Comparison of ENCODE assay signal across 5 worm cellular contexts in genomic region chrIII:6344737-6345136, ce11.
A peak's percentile ranks its signal among the peaks of the same experiment; 100 is the strongest.
TF ChIP-seq lines count a peak whose summit lies in the region.

No protein-coding gene starts in this region.

TF ChIP-seq in whole organism, L1 larva, 84 proteins besides CTCF, POLR2A, EP300 and RAD21 (continues in another document):
- TF ChIP-seq irx-1 (tag; optimal IDR thresholded peaks at IDR 0.05; lab: Kevin White, UChicago) = peak; percentile 84
- peak; percentile 81 for TF ChIP-seq fkh-8 (tag; optimal IDR thresholded peaks at IDR 0.05; lab: Kevin White, UChicago)
- TF ChIP-seq grh-1 (GFP tag; IDR thresholded peaks at IDR 0.05; lab: Robert Waterston, UW) = peak; percentile 55; the same call in 1 of the 2 replicates
- peak; percentile 69 for TF ChIP-seq unc-130 (tag; optimal IDR thresholded peaks at IDR 0.05; lab: Kevin White, UChicago)
- no peak for TF ChIP-seq hlh-4 (tag; optimal IDR thresholded peaks at IDR 0.05; lab: Kevin White, UChicago)
- peak in 1 of 2 experiments; percentile 21 for TF ChIP-seq egl-27 (tag; optimal IDR thresholded peaks at IDR 0.05; lab: Kevin White, UChicago)
- peak; percentile 83 for TF ChIP-seq nhr-77 (tag; optimal IDR thresholded peaks at IDR 0.05; lab: Kevin White, UChicago)
- no peak for TF ChIP-seq unc-62 (GFP tag; optimal IDR thresholded peaks at IDR 0.05; lab: Kevin White, UChicago)
- TF ChIP-seq nhr-11 (tag; optimal IDR thresholded peaks at IDR 0.05; lab: Kevin White, UChicago) = no peak
- TF ChIP-seq egl-13 (tag; optimal IDR thresholded peaks at IDR 0.05; lab: Kevin White, UChicago) = no peak
- TF ChIP-seq mep-1 (tag; optimal IDR thresholded peaks at IDR 0.05; lab: Kevin White, UChicago) = peak; percentile 89
- TF ChIP-seq nhr-28 (tag; optimal IDR thresholded peaks at IDR 0.05; lab: Kevin White, UChicago) = no peak
- peak; percentile 85 to 86 for TF ChIP-seq efl-1 (optimal IDR thresholded peaks at IDR 0.05; lab: Kevin White, UChicago)
- TF ChIP-seq efl-1 (GFP tag; optimal IDR thresholded peaks at IDR 0.05 in 1 of 2; lab: Kevin White, UChicago) = peak; percentile 75 to 97
- peak; percentile 95 for TF ChIP-seq snu-23 (GFP tag; optimal IDR thresholded peaks at IDR 0.05; lab: Kevin White, UChicago)
- TF ChIP-seq nhr-84 (tag; optimal IDR thresholded peaks at IDR 0.05; lab: Kevin White, UChicago) = no peak
- peak; percentile 54 for TF ChIP-seq mab-9 (GFP tag; IDR thresholded peaks at IDR 0.05; lab: Robert Waterston, UW)
- TF ChIP-seq fkh-10 (GFP tag; optimal IDR thresholded peaks at IDR 0.05; lab: Kevin White, UChicago) = peak; percentile 12

TF ChIP-seq in whole organism, L3 larva, 47 proteins besides CTCF, POLR2A, EP300 and RAD21 (continues in another document):
- TF ChIP-seq sea-2 (GFP tag; optimal IDR thresholded peaks at IDR 0.05; lab: Kevin White, UChicago) (no peak), elt-3 (tag; optimal IDR thresholded peaks at IDR 0.05; lab: Kevin White, UChicago) (no peak), fkh-2 (tag; optimal IDR thresholded peaks at IDR 0.05; lab: Kevin White, UChicago) (no peak), nhr-77 (tag; optimal IDR thresholded peaks at IDR 0.05; lab: Kevin White, UChicago) (no peak), nhr-43 (tag; optimal IDR thresholded peaks at IDR 0.05; lab: Kevin White, UChicago; ENCODE audit: poor library complexity, severe bottlenecking) (peak; percentile 36), nhr-23 (tag; optimal IDR thresholded peaks at IDR 0.05; lab: Kevin White, UChicago) (peak; percentile 79), elt-1 (tag; optimal IDR thresholded peaks at IDR 0.05; lab: Kevin White, UChicago) (no peak), nfya-1 (tag; optimal IDR thresholded peaks at IDR 0.05; lab: Kevin White, UChicago; ENCODE audit: insufficient read depth) (peak; percentile 92), mdl-1 (tag; optimal IDR thresholded peaks at IDR 0.05; lab: Kevin White, UChicago) (no peak), ceh-82 (tag; optimal IDR thresholded peaks at IDR 0.05; lab: Kevin White, UChicago) (peak; percentile 54), ztf-4 (tag; optimal IDR thresholded peaks at IDR 0.05; lab: Kevin White, UChicago) (no peak), jun-1 (tag; optimal IDR thresholded peaks at IDR 0.05; lab: Kevin White, UChicago) (peak; percentile 72), daf-12 (tag; optimal IDR thresholded peaks at IDR 0.05; lab: Kevin White, UChicago) (no peak), egl-5 (tag; optimal IDR thresholded peaks at IDR 0.05; lab: Kevin White, UChicago) (no peak), ZK546.5 (tag; optimal IDR thresholded peaks at IDR 0.05; lab: Kevin White, UChicago) (no peak), ceh-9 (tag; optimal IDR thresholded peaks at IDR 0.05; lab: Kevin White, UChicago) (no peak), hmg-11 (tag; optimal IDR thresholded peaks at IDR 0.05; lab: Kevin White, UChicago) (peak; percentile 92), fos-1 (tag; optimal IDR thresholded peaks at IDR 0.05; lab: Kevin White, UChicago) (no peak), mml-1 (tag; optimal IDR thresholded peaks at IDR 0.05; lab: Kevin White, UChicago) (no peak)

TF ChIP-seq in whole organism, early embryonic, 17 proteins besides CTCF, POLR2A, EP300 and RAD21:
- TF ChIP-seq F13C5.2 (tag; optimal IDR thresholded peaks at IDR 0.05; lab: Kevin White, UChicago) = peak; percentile 86
- TF ChIP-seq tra-4 (tag; optimal IDR thresholded peaks at IDR 0.05; lab: Kevin White, UChicago) = no peak
- no peak for TF ChIP-seq pes-1 (GFP tag; IDR thresholded peaks at IDR 0.05; lab: Robert Waterston, UW)
- TF ChIP-seq B0310.2 (tag; optimal IDR thresholded peaks at IDR 0.05; lab: Kevin White, UChicago) = no peak
TF ChIP-seq in whole organism, early embryonic: peak in this region for 1.

TF ChIP-seq in whole organism, midembryonic, 9 proteins besides CTCF, POLR2A, EP300 and RAD21:
- TF ChIP-seq tab-1 (GFP tag; IDR thresholded peaks at IDR 0.05; lab: Robert Waterston, UW) (no peak), med-1 (GFP tag; optimal IDR thresholded peaks at IDR 0.05; lab: Kevin White, UChicago; ENCODE audit: insufficient read depth) (peak; percentile 29), klf-2 (GFP tag; conservative IDR thresholded peaks at IDR 0.05; lab: Robert Waterston, UW) (no peak), ref-1 (GFP tag; conservative IDR thresholded peaks at IDR 0.05; lab: Robert Waterston, UW) (no peak), T22C8.4 (GFP tag; IDR thresholded peaks at IDR 0.05; lab: Robert Waterston, UW) (no peak; the same call in 1 of the 2 replicates), flt-1 (GFP tag; IDR thresholded peaks at IDR 0.05; lab: Robert Waterston, UW) (peak; percentile 75; the same call in 1 of the 2 replicates), cog-1 (tag; optimal IDR thresholded peaks at IDR 0.05; lab: Kevin White, UChicago) (peak; percentile 73), ztf-29 (GFP tag; IDR thresholded peaks at IDR 0.05; lab: Robert Waterston, UW) (no peak), ztf-23 (GFP tag; IDR thresholded peaks at IDR 0.05; lab: Robert Waterston, UW) (0 out of 2 replicates have a peak, but pooled peaks have one; percentile 40)

TF ChIP-seq in whole organism, young adult, 124 proteins besides CTCF, POLR2A, EP300 and RAD21 (continues in another document):
- TF ChIP-seq nfyb-1 (GFP tag; IDR thresholded peaks at IDR 0.05; lab: Robert Waterston, UW) (0 out of 2 replicates have a peak, but pooled peaks have one; percentile 38), dpff-1 (tag; optimal IDR thresholded peaks at IDR 0.05; lab: Kevin White, UChicago) (no peak), rec-8 (tag; optimal IDR thresholded peaks at IDR 0.05; lab: Kevin White, UChicago) (no peak), C17E4.6 (GFP tag; IDR thresholded peaks at IDR 0.05; lab: Robert Waterston, UW) (0 out of 2 replicates have a peak, but pooled peaks have one; percentile 8), fkh-3 (tag; optimal IDR thresholded peaks at IDR 0.05; lab: Kevin White, UChicago) (no peak), madf-10 (tag; optimal IDR thresholded peaks at IDR 0.05; lab: Kevin White, UChicago) (peak; percentile 37), let-526 (GFP tag; IDR thresholded peaks at IDR 0.05; lab: Robert Waterston, UW) (peak; percentile 61; the same call in 1 of the 2 replicates), C06A6.2 (GFP tag; conservative IDR thresholded peaks at IDR 0.05; lab: Robert Waterston, UW) (no peak), mxl-1 (tag; optimal IDR thresholded peaks at IDR 0.05; lab: Kevin White, UChicago) (no peak), hrde-1 (tag; optimal IDR thresholded peaks at IDR 0.05; lab: Kevin White, UChicago; ENCODE audit: borderline replicate concordance) (peak; percentile 48), dpl-1 (GFP tag; optimal IDR thresholded peaks at IDR 0.05; lab: Kevin White, UChicago) (peak; percentile 17), snpc-3.4 (tag; optimal IDR thresholded peaks at IDR 0.05; lab: Kevin White, UChicago) (no peak), ceh-58 (GFP tag; IDR thresholded peaks at IDR 0.05; lab: Robert Waterston, UW) (no peak), lin-26 (GFP tag; IDR thresholded peaks at IDR 0.05; lab: Robert Waterston, UW) (no peak), madf-6 (GFP tag; IDR thresholded peaks at IDR 0.05; lab: Robert Waterston, UW) (peak; percentile 83), ets-4 (GFP tag; optimal IDR thresholded peaks at IDR 0.05; lab: Kevin White, UChicago) (no peak), rcor-1 (GFP tag; IDR thresholded peaks at IDR 0.05; lab: Robert Waterston, UW) (peak; percentile 73), ztf-25 (GFP tag; IDR thresholded peaks at IDR 0.05; lab: Robert Waterston, UW) (no peak), gei-17 (GFP tag; optimal IDR thresholded peaks at IDR 0.05; lab: Kevin White, UChicago) (no peak), bed-2 (GFP tag; IDR thresholded peaks at IDR 0.05; lab: Robert Waterston, UW) (no peak), egrh-3 (GFP tag; IDR thresholded peaks at IDR 0.05; lab: Robert Waterston, UW) (no peak), efl-1 (GFP tag; optimal IDR thresholded peaks at IDR 0.05; lab: Kevin White, UChicago) (peak; percentile 54), tbx-9 (tag; optimal IDR thresholded peaks at IDR 0.05; lab: Kevin White, UChicago; ENCODE audit: borderline replicate concordance) (no peak), F37B4.10 (GFP tag; IDR thresholded peaks at IDR 0.05; lab: Robert Waterston, UW) (no peak), B0336.3 (GFP tag; IDR thresholded peaks at IDR 0.05; lab: Robert Waterston, UW) (peak; percentile 71; the same call in 1 of the 2 replicates), F55B11.4 (tag; optimal IDR thresholded peaks at IDR 0.05; lab: Kevin White, UChicago; ENCODE audit: borderline replicate concordance, insufficient read depth) (no peak), Y95B8A.8 (GFP tag; IDR thresholded peaks at IDR 0.05; lab: Robert Waterston, UW) (no peak), F39B2.1 (GFP tag; IDR thresholded peaks at IDR 0.05; lab: Robert Waterston, UW) (no peak), tbp1 (GFP tag; optimal IDR thresholded peaks at IDR 0.05; lab: Kevin White, UChicago) (peak; percentile 57), hsf-1 (GFP tag; IDR thresholded peaks at IDR 0.05; lab: Robert Waterston, UW) (peak; percentile 47; the same call in 1 of the 2 replicates), unc-130 (GFP tag; optimal IDR thresholded peaks at IDR 0.05; lab: Kevin White, UChicago) (no peak), K12H6.12 (tag; optimal IDR thresholded peaks at IDR 0.05; lab: Kevin White, UChicago) (peak; percentile 80), somi-1 (GFP tag; optimal IDR thresholded peaks at IDR 0.05; lab: Kevin White, UChicago) (no peak), ekl-4 (GFP tag; IDR thresholded peaks at IDR 0.05; lab: Robert Waterston, UW) (peak; percentile 80), xnd-1 (tag; optimal IDR thresholded peaks at IDR 0.05; lab: Kevin White, UChicago) (peak; percentile 27), tlf-1 (GFP tag; optimal IDR thresholded peaks at IDR 0.05; lab: Kevin White, UChicago) (peak; percentile 54), sdz-38 (tag; optimal IDR thresholded peaks at IDR 0.05; lab: Kevin White, UChicago) (no peak), sea-2 (GFP tag; IDR thresholded peaks at IDR 0.05; lab: Robert Waterston, UW) (no peak), pbrm-1 (GFP tag; IDR thresholded peaks at IDR 0.05; lab: Robert Waterston, UW) (peak; percentile 83), rpc-1 (optimal IDR thresholded peaks at IDR 0.05; lab: Kevin White, UChicago) (no peak), rpc-1 (tag; optimal IDR thresholded peaks at IDR 0.05; lab: Kevin White, UChicago) (no peak), atf-7 (tag; optimal IDR thresholded peaks at IDR 0.05; lab: Kevin White, UChicago) (peak; percentile 12), nhr-90 (tag; optimal IDR thresholded peaks at IDR 0.05; lab: Kevin White, UChicago) (no peak), lin-54 (GFP tag; optimal IDR thresholded peaks at IDR 0.05; lab: Kevin White, UChicago) (peak; percentile 70), chd-7 (tag; optimal IDR thresholded peaks at IDR 0.05; lab: Kevin White, UChicago) (peak; percentile 47), ztf-22 (GFP tag; optimal IDR thresholded peaks at IDR 0.05; lab: Kevin White, UChicago) (no peak), F57C9.4 (tag; optimal IDR thresholded peaks at IDR 0.05; lab: Kevin White, UChicago) (no peak)

Comparison
In these comparisons a context has a peak if more than half of its experiments do, and no peak if none do; other contexts are left out.
1. Of the 8 proteins assayed by ChIP-seq in both whole organism, young adult and whole organism, L1 larva: peak only in whole organism, young adult: none; only in whole organism, L1 larva: ama-1, nhr-90 and unc-130; in both: dpl-1, efl-1 and snpc-4; in neither: 1; mixed calls (peak in some experiments, not most) for 1.